Worm (Caenorhabditis elegans) whole organism, early embryonic: ENCODE results near the gene mihp-2.

Source experiments
- B0310.2 ChIP-seq: sonication (generic microtip); optimal IDR thresholded peaks from 2 replicates; lab custom pipeline; 2016; ENCODE audit warnings: mild to moderate bottlenecking, missing genetic modification characterization, missing compliant biosample characterization
- F13C5.2 ChIP-seq: sonication (generic microtip); optimal IDR thresholded peaks from 2 replicates; lab custom pipeline; 2017; ENCODE audit warnings: mild to moderate bottlenecking, missing genetic modification characterization, inconsistent platforms, missing compliant biosample characterization
- aly-1 ChIP-seq: sonication (generic microtip); optimal IDR thresholded peaks from 2 replicates; lab custom pipeline; 2016; ENCODE audit warnings: missing genetic modification characterization, missing compliant biosample characterization
- ama-1 ChIP-seq: fragments of 150-350 bp; optimal IDR thresholded peaks from 2 replicates; lab custom pipeline; 2014
- ceh-13 ChIP-seq: fragments of 200-800 bp; sonication (Bioruptor generic); optimal IDR thresholded peaks from 2 replicates; lab custom pipeline; 2018; ENCODE audit warnings: mild to moderate bottlenecking, missing genetic modification characterization, missing compliant biosample characterization
- ceh-36 ChIP-seq: sonication (generic microtip); optimal IDR thresholded peaks from 2 replicates; lab custom pipeline; 2016; ENCODE audit warnings: missing genetic modification characterization, inconsistent platforms, missing compliant biosample characterization
- ets-7 ChIP-seq: sonication (generic microtip); optimal IDR thresholded peaks from 2 replicates; lab custom pipeline; 2016; ENCODE audit warnings: missing genotype, missing genetic modification characterization, missing compliant biosample characterization
- flt-1 ChIP-seq: fragments of 200-800 bp; sonication (Bioruptor generic); IDR thresholded peaks from 2 replicates; pipeline ENCODE4 v1.3.6; 2022; ENCODE audit warnings: missing genetic modification characterization, missing compliant biosample characterization
- hmbx-1 ChIP-seq: sonication (generic microtip); optimal IDR thresholded peaks from 2 replicates; lab custom pipeline; 2016; ENCODE audit warnings: mild to moderate bottlenecking, missing genetic modification characterization, missing compliant biosample characterization
- hmg-4 ChIP-seq: fragments of 200-800 bp; sonication (Bioruptor generic); optimal IDR thresholded peaks from 2 replicates; lab custom pipeline; 2018; ENCODE audit warnings: mild to moderate bottlenecking, missing genetic modification characterization, missing compliant biosample characterization
- hnd-1 ChIP-seq: sonication (generic microtip); optimal IDR thresholded peaks from 2 replicates; lab custom pipeline; 2016; ENCODE audit warnings: missing genetic modification characterization, missing compliant biosample characterization
- pes-1 ChIP-seq: fragments of 200-800 bp; sonication (Bioruptor generic); IDR thresholded peaks from 2 replicates; pipeline ENCODE4 v1.3.6; 2022; ENCODE audit warnings: missing genetic modification reagents, missing genetic modification characterization, missing compliant biosample characterization
- scrt-1 ChIP-seq: fragments of 200-800 bp; sonication (Bioruptor generic); IDR thresholded peaks from 2 replicates; pipeline ENCODE4 v1.3.6; 2022; ENCODE audit warnings: missing genetic modification characterization, missing compliant biosample characterization
- sea-1 ChIP-seq: fragments of 200-800 bp; sonication (Bioruptor generic); conservative IDR thresholded peaks from 2 replicates; pipeline ENCODE4 v1.3.6; 2022; ENCODE audit warnings: missing genetic modification characterization, missing compliant biosample characterization
- tbx-11 ChIP-seq: fragments of 200-800 bp; sonication (Bioruptor generic); IDR thresholded peaks from 2 replicates; pipeline ENCODE4 v1.3.6; 2022; ENCODE audit warnings: missing genetic modification characterization, missing compliant biosample characterization
- tbx-37 ChIP-seq: fragments of 200-800 bp; sonication (Bioruptor generic); conservative IDR thresholded peaks from 2 replicates; pipeline ENCODE4 v1.3.6; 2022; ENCODE audit warnings: missing genetic modification reagents, missing genetic modification characterization, missing compliant biosample characterization
- tra-4 ChIP-seq: sonication (generic microtip); optimal IDR thresholded peaks from 2 replicates; lab custom pipeline; 2017; ENCODE audit warnings: missing genetic modification characterization, missing compliant biosample characterization

The mihp-2 gene

ce11 chrV:18930748-18931147 is 27.2 kb downstream of the mihp-2 start:
- TF ChIP-seq scrt-1 (GFP tag; lab: Robert Waterston, UW) (no peak), flt-1 (GFP tag; lab: Robert Waterston, UW) (no peak), tra-4 (tag; lab: Kevin White, UChicago) (no peak)

ce11 chrV:18931279-18931678 is 27.7 kb downstream of the mihp-2 start, which contains the start of gene ptr-22:
TSS of gene ptr-22 (minus strand) at chrV:18931379.
- TF ChIP-seq flt-1 (GFP tag; lab: Robert Waterston, UW) (no peak), ama-1 (lab: Kevin White, UChicago) (no peak), F13C5.2 (tag; lab: Kevin White, UChicago) (no peak), tbx-37 (GFP tag; lab: Robert Waterston, UW) (no peak), hmg-4 (GFP tag; lab: Kevin White, UChicago) (no peak), aly-1 (no peak), ets-7 (no peak), tra-4 (tag; lab: Kevin White, UChicago) (no peak), scrt-1 (GFP tag; lab: Robert Waterston, UW) (no peak), pes-1 (GFP tag; lab: Robert Waterston, UW) (no peak), ceh-13 (GFP tag; lab: Kevin White, UChicago) (no peak), hmbx-1 (no peak), tbx-11 (GFP tag; lab: Robert Waterston, UW) (no peak), B0310.2 (tag; lab: Kevin White, UChicago) (no peak), ceh-36 (tag; lab: Kevin White, UChicago) (no peak), sea-1 (GFP tag; lab: Robert Waterston, UW) (no peak)

ce11 chrV:18934539-18934938 is 31.0 kb downstream of the mihp-2 start:
- TF ChIP-seq aly-1 (no peak), ama-1 (lab: Kevin White, UChicago) (no peak), F13C5.2 (tag; lab: Kevin White, UChicago) (no peak), tra-4 (tag; lab: Kevin White, UChicago) (no peak), tbx-11 (GFP tag; lab: Robert Waterston, UW) (no peak), B0310.2 (tag; lab: Kevin White, UChicago) (no peak), flt-1 (GFP tag; lab: Robert Waterston, UW) (no peak), hmbx-1 (no peak), ets-7 (no peak), sea-1 (GFP tag; lab: Robert Waterston, UW) (no peak), ceh-13 (GFP tag; lab: Kevin White, UChicago) (no peak), hnd-1 (tag; lab: Kevin White, UChicago) (no peak), scrt-1 (GFP tag; lab: Robert Waterston, UW) (no peak), tbx-37 (GFP tag; lab: Robert Waterston, UW) (no peak), pes-1 (GFP tag; lab: Robert Waterston, UW) (no peak), hmg-4 (GFP tag; lab: Kevin White, UChicago) (no peak)

ce11 chrV:18937578-18937977 is 34.0 kb downstream of the mihp-2 start:
- TF ChIP-seq hnd-1 (tag; lab: Kevin White, UChicago): no peak
- TF ChIP-seq B0310.2 (tag; lab: Kevin White, UChicago): no peak
- TF ChIP-seq ceh-36 (tag; lab: Kevin White, UChicago): no peak
- TF ChIP-seq F13C5.2 (tag; lab: Kevin White, UChicago): no peak
- no peak for TF ChIP-seq ets-7
- no peak for TF ChIP-seq hmg-4 (GFP tag; lab: Kevin White, UChicago)
- TF ChIP-seq tbx-37 (GFP tag; lab: Robert Waterston, UW): no peak
- no peak for TF ChIP-seq tbx-11 (GFP tag; lab: Robert Waterston, UW)
- no peak for TF ChIP-seq tra-4 (tag; lab: Kevin White, UChicago)
- no peak for TF ChIP-seq scrt-1 (GFP tag; lab: Robert Waterston, UW)
- TF ChIP-seq flt-1 (GFP tag; lab: Robert Waterston, UW): no peak
- no peak for TF ChIP-seq pes-1 (GFP tag; lab: Robert Waterston, UW)
- TF ChIP-seq ceh-13 (GFP tag; lab: Kevin White, UChicago): no peak
- no peak for TF ChIP-seq ama-1 (lab: Kevin White, UChicago)
- no peak for TF ChIP-seq hmbx-1

ce11 chrV:18940341-18940740 is 36.8 kb downstream of the mihp-2 start, which contains the start of gene Y80D3A.8:
TSS of gene Y80D3A.8 (plus strand) at chrV:18940641.
- TF ChIP-seq aly-1 (no peak), sea-1 (GFP tag; lab: Robert Waterston, UW) (no peak), tra-4 (tag; lab: Kevin White, UChicago) (no peak), hmg-4 (GFP tag; lab: Kevin White, UChicago) (no peak), tbx-37 (GFP tag; lab: Robert Waterston, UW) (no peak), hmbx-1 (no peak), ceh-13 (GFP tag; lab: Kevin White, UChicago) (no peak), flt-1 (GFP tag; lab: Robert Waterston, UW) (no peak), tbx-11 (GFP tag; lab: Robert Waterston, UW) (no peak), B0310.2 (tag; lab: Kevin White, UChicago) (no peak), ets-7 (no peak), ceh-36 (tag; lab: Kevin White, UChicago) (no peak), scrt-1 (GFP tag; lab: Robert Waterston, UW) (no peak), F13C5.2 (tag; lab: Kevin White, UChicago) (no peak), ama-1 (lab: Kevin White, UChicago) (no peak), pes-1 (GFP tag; lab: Robert Waterston, UW) (no peak)
